Fruit fly (Drosophila melanogaster) Kc167 (cell line): ENCODE results near the gene CG18281.

Experiments used
- Sin3A ChIP-seq: fragments of >200 bp; optimal IDR thresholded peaks from 2 replicates; lab custom pipeline; 2018; ENCODE audit warnings: missing external identifiers
- h ChIP-seq: fragments of >200 bp; optimal IDR thresholded peaks from 3 replicates; lab custom pipeline; 2018; ENCODE audit warnings: missing external identifiers
- psq ChIP-seq: fragments of >200 bp; optimal IDR thresholded peaks from 2 replicates; lab custom pipeline; 2017; ENCODE audit warnings: missing external identifiers
- ttk ChIP-seq: sonication (Bioruptor generic); optimal IDR thresholded peaks from 2 replicates; lab custom pipeline; 2017; ENCODE audit warnings: missing external identifiers

DNA sequence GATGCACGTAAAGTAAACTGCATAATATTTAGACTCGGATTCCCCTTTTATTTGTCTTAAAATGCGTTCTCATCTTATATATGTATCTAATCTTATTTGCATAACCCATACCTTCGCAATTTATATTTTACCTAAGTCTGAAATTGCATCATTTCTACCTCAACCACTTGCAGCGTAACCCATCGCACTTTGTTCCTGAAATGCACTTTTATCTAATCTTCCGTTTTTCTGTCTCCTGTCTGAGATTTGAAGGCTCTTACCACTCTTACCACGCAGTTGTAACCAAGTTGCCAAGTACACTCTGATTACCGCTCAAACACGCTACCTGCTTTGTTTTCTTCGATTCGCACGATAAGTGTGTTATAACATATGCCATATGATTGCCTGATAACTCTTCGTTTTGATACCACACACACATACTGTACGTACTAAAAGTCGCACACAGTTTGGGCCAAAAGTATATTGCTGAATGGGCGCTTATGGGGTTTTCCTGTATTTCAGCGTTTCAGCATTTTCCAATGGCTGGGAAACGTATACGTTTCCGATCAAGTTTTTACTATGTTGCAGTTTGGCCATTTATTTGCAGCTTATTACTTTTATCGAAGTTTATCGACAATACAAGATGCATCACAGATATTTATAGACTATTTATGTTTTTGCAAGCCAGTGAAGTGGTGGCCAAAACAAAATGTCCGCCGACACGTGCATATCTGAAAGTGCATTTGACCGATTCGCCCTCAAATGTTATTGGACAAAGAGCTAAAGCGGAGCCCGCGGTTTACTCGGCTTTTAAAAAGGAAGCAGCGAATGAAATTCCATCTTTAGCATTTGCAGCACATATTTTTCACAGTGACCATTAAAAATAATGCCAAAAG lies 39.7 kb downstream of the CG18281 start:
- no peak for TF ChIP-seq Sin3A (lab: Kevin White, UChicago)
- TF ChIP-seq ttk (lab: Kevin White, UChicago) = no peak
- no peak for TF ChIP-seq psq
- no peak for TF ChIP-seq h
